Worm (Caenorhabditis elegans): ENCODE measurements around the gene scd-1.
A peak's percentile ranks its signal among the peaks of the same experiment; 100 is the strongest.

The scd-1 gene

ce11 chrX:12480447-12480998, 45.1 kb downstream of the scd-1 start, which contains the start of gene atf-6:
Gene atf-6 (plus strand): TSS chrX:12480948.
- TF ChIP-seq ceh-18 (tag; optimal IDR thresholded peaks at IDR 0.05) = peak; percentile 75
- TF ChIP-seq lin-11 (tag; optimal IDR thresholded peaks at IDR 0.05) = peak; percentile 1
- TF ChIP-seq ceh-31 (tag; optimal IDR thresholded peaks at IDR 0.05) = peak; percentile 90
- peak; percentile 4 for TF ChIP-seq C38D4.7 (GFP tag; optimal IDR thresholded peaks at IDR 0.05)
- TF ChIP-seq hlh-30 (tag; optimal IDR thresholded peaks at IDR 0.05; ENCODE audit: insufficient read depth) = peak; percentile 44
- peak; percentile 53 for TF ChIP-seq hlh-8 (tag; optimal IDR thresholded peaks at IDR 0.05)
- peak; percentile 87 for TF ChIP-seq pros-1 (tag; optimal IDR thresholded peaks at IDR 0.05)
- peak; percentile 70 for TF ChIP-seq ref-2 (tag; optimal IDR thresholded peaks at IDR 0.05)
- no peak for TF ChIP-seq nhr-11 (tag; optimal IDR thresholded peaks at IDR 0.05)
- TF ChIP-seq ceh-6 (GFP tag; optimal IDR thresholded peaks at IDR 0.05) = peak; percentile 4
- TF ChIP-seq F13H6.1 (tag; optimal IDR thresholded peaks at IDR 0.05) = peak; percentile 9
- peak; percentile 80 for TF ChIP-seq sdc-2 (tag; optimal IDR thresholded peaks at IDR 0.05)
- TF ChIP-seq ceh-22 (tag; optimal IDR thresholded peaks at IDR 0.05) = no peak
- TF ChIP-seq sox-4 (tag; optimal IDR thresholded peaks at IDR 0.05) = peak; percentile 9
- peak; percentile 17 for TF ChIP-seq tbx-7 (tag; optimal IDR thresholded peaks at IDR 0.05)
- TF ChIP-seq Y22D7AL.16 (tag; optimal IDR thresholded peaks at IDR 0.05) = no peak
- peak; percentile 91 for TF ChIP-seq ceh-34 (tag; optimal IDR thresholded peaks at IDR 0.05)
- TF ChIP-seq nhr-232 (tag; optimal IDR thresholded peaks at IDR 0.05) = no peak
- TF ChIP-seq fkh-6 (tag; optimal IDR thresholded peaks at IDR 0.05) = no peak
- TF ChIP-seq elt-4 (tag; optimal IDR thresholded peaks at IDR 0.05) = no peak
- peak; percentile 45 for TF ChIP-seq hlh-6 (tag; optimal IDR thresholded peaks at IDR 0.05)
- TF ChIP-seq dmd-4 (tag; optimal IDR thresholded peaks at IDR 0.05; ENCODE audit: borderline replicate concordance) = no peak
- TF ChIP-seq madf-2 (tag; optimal IDR thresholded peaks at IDR 0.05) = peak; percentile 16
- TF ChIP-seq ceh-19 (GFP tag; optimal IDR thresholded peaks at IDR 0.05) = peak; percentile 69
- no peak for TF ChIP-seq pha-2 (tag; optimal IDR thresholded peaks at IDR 0.05)
- peak; percentile 74 for TF ChIP-seq nfya-1 (tag; optimal IDR thresholded peaks at IDR 0.05)
- peak; percentile 31 for TF ChIP-seq ets-4 (tag; optimal IDR thresholded peaks at IDR 0.05)
- TF ChIP-seq rnt-1 (tag; optimal IDR thresholded peaks at IDR 0.05) = peak; percentile 66
- no peak for TF ChIP-seq odd-2 (tag; optimal IDR thresholded peaks at IDR 0.05)
- peak; percentile 56 for TF ChIP-seq ztf-16 (tag; optimal IDR thresholded peaks at IDR 0.05)
- peak; percentile 65 for TF ChIP-seq unc-42 (tag; optimal IDR thresholded peaks at IDR 0.05)
- TF ChIP-seq ceh-24 (tag; optimal IDR thresholded peaks at IDR 0.05) = no peak
- no peak for TF ChIP-seq ceh-30 (tag; optimal IDR thresholded peaks at IDR 0.05)
- no peak for TF ChIP-seq ceh-9 (tag; optimal IDR thresholded peaks at IDR 0.05)
- TF ChIP-seq tbx-2 (tag; optimal IDR thresholded peaks at IDR 0.05) = peak; percentile 79
- TF ChIP-seq pat-9 (tag; optimal IDR thresholded peaks at IDR 0.05) = no peak
- peak; percentile 37 for TF ChIP-seq ceh-14 (tag; optimal IDR thresholded peaks at IDR 0.05)
- no peak for TF ChIP-seq K02D7.2 (tag; optimal IDR thresholded peaks at IDR 0.05)
- peak; percentile 16 for TF ChIP-seq gmeb-2 (tag; optimal IDR thresholded peaks at IDR 0.05)
- TF ChIP-seq hlh-15 (tag; optimal IDR thresholded peaks at IDR 0.05) = no peak
- TF ChIP-seq pha-4 (tag; optimal IDR thresholded peaks at IDR 0.05) = no peak
- peak; percentile 10 for TF ChIP-seq lim-6 (tag; optimal IDR thresholded peaks at IDR 0.05)
- TF ChIP-seq dve-1 (tag; optimal IDR thresholded peaks at IDR 0.05) = peak; percentile 14
- TF ChIP-seq zip-5 (tag; optimal IDR thresholded peaks at IDR 0.05) = no peak
- no peak for TF ChIP-seq unc-86 (tag; optimal IDR thresholded peaks at IDR 0.05)
- TF ChIP-seq pqm-1 (tag; optimal IDR thresholded peaks at IDR 0.05) = peak; percentile 7
- TF ChIP-seq ceh-45 (GFP tag; IDR thresholded peaks at IDR 0.05) = no peak
- peak; percentile 36 for TF ChIP-seq pax-1 (tag; optimal IDR thresholded peaks at IDR 0.05)
- peak; percentile 21 for TF ChIP-seq K09A11.1 (tag; optimal IDR thresholded peaks at IDR 0.05; ENCODE audit: insufficient read depth)
- no peak for TF ChIP-seq fax-1 (tag; optimal IDR thresholded peaks at IDR 0.05)
- peak; percentile 24 for TF ChIP-seq ceh-48 (tag; optimal IDR thresholded peaks at IDR 0.05)
- TF ChIP-seq ahr-1 (tag; optimal IDR thresholded peaks at IDR 0.05) = no peak
- no peak for TF ChIP-seq T23F11.4 (GFP tag; optimal IDR thresholded peaks at IDR 0.05)
